Fruit fly (Drosophila melanogaster) whole organism, embryonic: ENCODE results near the gene ssp3.
A peak's percentile ranks its signal among the peaks of the same experiment; 100 is the strongest.

Experiments used
- CG10321 ChIP-seq: fragments of 200-800 bp; sonication (Bioruptor generic); IDR thresholded peaks from 2 replicates; pipeline ENCODE4 v1.3.6; 2022; ENCODE audit warnings: missing biosample characterization, missing genetic modification characterization
- CG10565 ChIP-seq: fragments of 200-800 bp; sonication (Bioruptor generic); optimal IDR thresholded peaks from 3 replicates; lab custom pipeline; 2016; ENCODE audit warnings: missing biosample characterization, mild to moderate bottlenecking, missing genetic modification characterization
- CG14050 ChIP-seq: fragments of 200-800 bp; sonication (Bioruptor generic); IDR thresholded peaks from 3 replicates; pipeline ENCODE4 v1.3.6; 2022; ENCODE audit warnings: missing biosample characterization, missing genetic modification characterization
- CG14441 ChIP-seq: fragments of 200-800 bp; sonication (Bioruptor generic); IDR thresholded peaks from 2 replicates; pipeline ENCODE4 v1.3.6; 2022; ENCODE audit warnings: missing biosample characterization, missing genetic modification characterization
- CG14710 ChIP-seq: fragments of 200-800 bp; sonication (Bioruptor generic); optimal IDR thresholded peaks from 3 replicates; lab custom pipeline; 2019; ENCODE audit warnings: missing biosample characterization, mild to moderate bottlenecking, missing genetic modification characterization, moderate library complexity
- CG1603 ChIP-seq: fragments of 200-800 bp; sonication (Bioruptor generic); optimal IDR thresholded peaks from 2 replicates; lab custom pipeline; 2019; ENCODE audit warnings: missing biosample characterization, mild to moderate bottlenecking, missing genetic modification characterization, moderate library complexity
- CG17568 ChIP-seq: fragments of 200-800 bp; sonication (Bioruptor generic); optimal IDR thresholded peaks from 2 replicates; lab custom pipeline; 2018; ENCODE audit warnings: missing biosample characterization, mild to moderate bottlenecking, missing genetic modification characterization, moderate library complexity
- CG2129 ChIP-seq: fragments of 200-800 bp; sonication (Bioruptor generic); IDR thresholded peaks from 2 replicates; pipeline ENCODE4 v1.3.6; 2022; ENCODE audit warnings: missing biosample characterization, missing genetic modification characterization; ENCODE audit not compliant: partially characterized antibody
- CG30020 ChIP-seq: fragments of 200-800 bp; optimal IDR thresholded peaks from 2 replicates; lab custom pipeline; 2019; ENCODE audit warnings: missing biosample characterization, mild to moderate bottlenecking, missing genetic modification characterization, moderate library complexity
- CG32532 ChIP-seq: fragments of 200-800 bp; sonication (Bioruptor generic); IDR thresholded peaks from 2 replicates; pipeline ENCODE4 v1.3.6; 2022; ENCODE audit warnings: missing biosample characterization, missing genetic modification characterization
- CG34376 ChIP-seq: fragments of 200-800 bp; sonication (Bioruptor generic); optimal IDR thresholded peaks from 2 replicates; lab custom pipeline; 2018; ENCODE audit warnings: missing biosample characterization, mild to moderate bottlenecking, missing genetic modification characterization
- CG4360 ChIP-seq: fragments of 200-800 bp; sonication (Bioruptor generic); IDR thresholded peaks from 2 replicates; pipeline ENCODE4 v1.3.6; 2022; ENCODE audit warnings: missing biosample characterization, missing genetic modification characterization
- CG5953 ChIP-seq: fragments of 200-800 bp; sonication (Bioruptor generic); IDR thresholded peaks from 2 replicates; pipeline ENCODE4 v1.3.6; 2022; ENCODE audit warnings: missing biosample characterization, missing genetic modification characterization
- CG7987 ChIP-seq: fragments of 200-800 bp; sonication (Bioruptor generic); optimal IDR thresholded peaks from 2 replicates; lab custom pipeline; 2018; ENCODE audit warnings: missing biosample characterization, mild to moderate bottlenecking, missing genetic modification characterization, moderate library complexity
- CG8924 ChIP-seq: fragments of 200-800 bp; optimal IDR thresholded peaks from 3 replicates; lab custom pipeline; 2019; ENCODE audit warnings: missing biosample characterization, mild to moderate bottlenecking, missing genetic modification characterization, moderate library complexity
- CHES-1-like ChIP-seq: fragments of 200-800 bp; sonication (Bioruptor generic); optimal IDR thresholded peaks from 2 replicates; lab custom pipeline; 2016; ENCODE audit warnings: missing biosample characterization, missing genetic modification characterization
- CrebB ChIP-seq: fragments of 200-800 bp; sonication (Bioruptor generic); optimal IDR thresholded peaks from 3 replicates; lab custom pipeline; 2018; ENCODE audit warnings: missing biosample characterization, mild to moderate bottlenecking, missing genetic modification characterization
- Doc3 ChIP-seq: fragments of 200-800 bp; sonication (Bioruptor generic); IDR thresholded peaks from 3 replicates; pipeline ENCODE4 v1.3.6; 2022; ENCODE audit warnings: missing biosample characterization, missing genetic modification characterization; ENCODE audit not compliant: partially characterized antibody
- Elba2 ChIP-seq: fragments of 200-800 bp; sonication (Bioruptor generic); optimal IDR thresholded peaks from 3 replicates; lab custom pipeline; 2016; ENCODE audit warnings: missing biosample characterization, missing genetic modification characterization
- HLH4C ChIP-seq: fragments of 200-800 bp; sonication (Bioruptor generic); IDR thresholded peaks from 3 replicates; pipeline ENCODE4 v1.3.6; 2022; ENCODE audit warnings: missing biosample characterization, missing genetic modification characterization; ENCODE audit not compliant: partially characterized antibody
- Hr78 ChIP-seq, 2 experiments: fragments of 200-800 bp in 1 of 2; fragments of >200 bp in 1 of 2; sonication (Bioruptor generic) in 1 of 2; optimal IDR thresholded peaks; 2 replicates each; lab custom pipeline; 2017 to 2019; ENCODE audit warnings: missing biosample characterization in 2 of 2, missing genetic modification characterization in 2 of 2, mild to moderate bottlenecking in 1 of 2, moderate library complexity in 1 of 2
- Meics ChIP-seq: fragments of 200-800 bp; sonication (Bioruptor generic); optimal IDR thresholded peaks from 2 replicates; lab custom pipeline; 2017; ENCODE audit warnings: missing biosample characterization, mild to moderate bottlenecking, missing genetic modification characterization
- Stat92E ChIP-seq, 3 experiments: fragments of >200 bp in 2 of 3; fragments of 200-800 bp in 1 of 3; sonication (Bioruptor generic) in 1 of 3; optimal IDR thresholded peaks; 2 replicates each; lab custom pipeline; 2017 to 2019; ENCODE audit warnings: missing biosample characterization in 3 of 3, missing genetic modification characterization in 3 of 3, mild to moderate bottlenecking in 1 of 3, moderate library complexity in 1 of 3
- Tbp ChIP-seq: fragments of >200 bp; optimal IDR thresholded peaks from 2 replicates; lab custom pipeline; 2018; ENCODE audit warnings: missing biosample characterization, missing genetic modification characterization
- Trl ChIP-seq, 3 experiments: fragments of >200 bp in 2 of 3; fragments of 200-800 bp in 1 of 3; sonication (Bioruptor generic) in 1 of 3; optimal IDR thresholded peaks; 2 replicates in 1 of 3; 3 replicates in 2 of 3; lab custom pipeline; 2016 to 2017; ENCODE audit warnings: missing biosample characterization in 1 of 3, missing genetic modification characterization in 1 of 3
- YL-1 ChIP-seq: fragments of 200-800 bp; sonication (Bioruptor generic); optimal IDR thresholded peaks from 3 replicates; lab custom pipeline; 2017; ENCODE audit warnings: missing biosample characterization, mild to moderate bottlenecking, missing genetic modification characterization
- ac ChIP-seq: fragments of 200-800 bp; sonication (Bioruptor generic); optimal IDR thresholded peaks from 3 replicates; lab custom pipeline; 2017; ENCODE audit warnings: missing biosample characterization, mild to moderate bottlenecking, missing genetic modification characterization
- ash1 ChIP-seq: fragments of 200-800 bp; sonication (Bioruptor generic); optimal IDR thresholded peaks from 2 replicates; lab custom pipeline; 2018; ENCODE audit warnings: missing biosample characterization, mild to moderate bottlenecking, missing genetic modification characterization
- chif ChIP-seq, 2 experiments: fragments of 200-800 bp; sonication (Bioruptor generic); optimal IDR thresholded peaks; 3 replicates each; lab custom pipeline; 2016; ENCODE audit warnings: missing biosample characterization in 2 of 2, missing genetic modification characterization in 2 of 2
- exex ChIP-seq: fragments of 200-800 bp; sonication (Bioruptor generic); optimal IDR thresholded peaks from 4 replicates; lab custom pipeline; 2018; ENCODE audit warnings: missing biosample characterization, mild to moderate bottlenecking, missing genetic modification characterization, moderate library complexity
- fd102C ChIP-seq: fragments of 200-800 bp; sonication (Bioruptor generic); optimal IDR thresholded peaks from 2 replicates; lab custom pipeline; 2018; ENCODE audit warnings: missing biosample characterization, mild to moderate bottlenecking, missing genetic modification characterization, moderate library complexity
- gce ChIP-seq: fragments of 200-800 bp; sonication (Bioruptor generic); IDR thresholded peaks from 3 replicates; pipeline ENCODE4 v1.3.6; 2022; ENCODE audit warnings: missing biosample characterization, missing genetic modification characterization
- gsb ChIP-seq: fragments of 200-800 bp; sonication (Bioruptor generic); IDR thresholded peaks from 2 replicates; pipeline ENCODE4 v1.3.6; 2022; ENCODE audit warnings: missing biosample characterization, missing genetic modification characterization
- mirr ChIP-seq: fragments of 200-800 bp; sonication (Bioruptor generic); optimal IDR thresholded peaks from 3 replicates; lab custom pipeline; 2018; ENCODE audit warnings: missing biosample characterization, mild to moderate bottlenecking, missing genetic modification characterization
- mld ChIP-seq: fragments of 200-800 bp; sonication (Bioruptor generic); IDR thresholded peaks from 3 replicates; pipeline ENCODE4 v1.3.6; 2022; ENCODE audit warnings: missing biosample characterization, missing genetic modification characterization; ENCODE audit not compliant: partially characterized antibody
- nau ChIP-seq: fragments of 200-800 bp; sonication (Bioruptor generic); optimal IDR thresholded peaks from 3 replicates; lab custom pipeline; 2017; ENCODE audit warnings: missing biosample characterization, mild to moderate bottlenecking, missing genetic modification characterization, missing genetic modification reagents
- pnt ChIP-seq: fragments of 200-800 bp; sonication (Bioruptor generic); optimal IDR thresholded peaks from 3 replicates; lab custom pipeline; 2016; ENCODE audit warnings: missing biosample characterization, missing genetic modification characterization
- repo ChIP-seq: fragments of 200-800 bp; sonication (Bioruptor generic); optimal IDR thresholded peaks from 2 replicates; lab custom pipeline; 2016; ENCODE audit warnings: missing biosample characterization, missing genetic modification characterization
- ro ChIP-seq: fragments of 200-800 bp; sonication (Bioruptor generic); IDR thresholded peaks from 2 replicates; pipeline ENCODE4 v1.3.6; 2022; ENCODE audit warnings: missing biosample characterization, missing genetic modification characterization
- salm ChIP-seq: fragments of 200-800 bp; sonication (Bioruptor generic); optimal IDR thresholded peaks from 2 replicates; lab custom pipeline; 2018; ENCODE audit warnings: missing biosample characterization, mild to moderate bottlenecking, missing genetic modification characterization
- scrt ChIP-seq: fragments of 200-800 bp; sonication (Bioruptor generic); optimal IDR thresholded peaks from 2 replicates; lab custom pipeline; 2018; ENCODE audit warnings: missing biosample characterization, mild to moderate bottlenecking, missing genetic modification characterization, moderate library complexity
- sima ChIP-seq: fragments of 200-800 bp; sonication (Bioruptor generic); optimal IDR thresholded peaks from 2 replicates; lab custom pipeline; 2016; ENCODE audit warnings: missing biosample characterization, missing genetic modification characterization
- sug ChIP-seq: fragments of 200-800 bp; optimal IDR thresholded peaks from 2 replicates; lab custom pipeline; 2019; ENCODE audit warnings: missing biosample characterization, mild to moderate bottlenecking, missing genetic modification characterization, moderate library complexity
- tll ChIP-seq, 2 experiments: fragments of 200-800 bp in 1 of 2; fragments of >200 bp in 1 of 2; sonication (Bioruptor generic) in 1 of 2; optimal IDR thresholded peaks; 2 replicates each; lab custom pipeline; 2017 to 2019; ENCODE audit warnings: missing biosample characterization in 2 of 2, missing genetic modification characterization in 2 of 2, mild to moderate bottlenecking in 1 of 2, moderate library complexity in 1 of 2
- twi ChIP-seq: fragments of 200-800 bp; optimal IDR thresholded peaks from 2 replicates; lab custom pipeline; 2019; ENCODE audit warnings: missing biosample characterization, mild to moderate bottlenecking, missing genetic modification characterization, moderate library complexity
- unc-4 ChIP-seq: fragments of 200-800 bp; sonication (Bioruptor generic); IDR thresholded peaks from 2 replicates; pipeline ENCODE4 v1.3.6; 2022; ENCODE audit warnings: missing biosample characterization, missing genetic modification characterization; ENCODE audit not compliant: partially characterized antibody
- unpg ChIP-seq: fragments of 200-800 bp; sonication (Bioruptor generic); optimal IDR thresholded peaks from 3 replicates; lab custom pipeline; 2018; ENCODE audit warnings: missing biosample characterization, mild to moderate bottlenecking, missing genetic modification characterization, moderate library complexity
- wek ChIP-seq: fragments of 200-800 bp; sonication (Bioruptor generic); optimal IDR thresholded peaks from 3 replicates; lab custom pipeline; 2018; ENCODE audit warnings: missing biosample characterization, mild to moderate bottlenecking, missing genetic modification characterization, moderate library complexity

ssp3 gene

DNA sequence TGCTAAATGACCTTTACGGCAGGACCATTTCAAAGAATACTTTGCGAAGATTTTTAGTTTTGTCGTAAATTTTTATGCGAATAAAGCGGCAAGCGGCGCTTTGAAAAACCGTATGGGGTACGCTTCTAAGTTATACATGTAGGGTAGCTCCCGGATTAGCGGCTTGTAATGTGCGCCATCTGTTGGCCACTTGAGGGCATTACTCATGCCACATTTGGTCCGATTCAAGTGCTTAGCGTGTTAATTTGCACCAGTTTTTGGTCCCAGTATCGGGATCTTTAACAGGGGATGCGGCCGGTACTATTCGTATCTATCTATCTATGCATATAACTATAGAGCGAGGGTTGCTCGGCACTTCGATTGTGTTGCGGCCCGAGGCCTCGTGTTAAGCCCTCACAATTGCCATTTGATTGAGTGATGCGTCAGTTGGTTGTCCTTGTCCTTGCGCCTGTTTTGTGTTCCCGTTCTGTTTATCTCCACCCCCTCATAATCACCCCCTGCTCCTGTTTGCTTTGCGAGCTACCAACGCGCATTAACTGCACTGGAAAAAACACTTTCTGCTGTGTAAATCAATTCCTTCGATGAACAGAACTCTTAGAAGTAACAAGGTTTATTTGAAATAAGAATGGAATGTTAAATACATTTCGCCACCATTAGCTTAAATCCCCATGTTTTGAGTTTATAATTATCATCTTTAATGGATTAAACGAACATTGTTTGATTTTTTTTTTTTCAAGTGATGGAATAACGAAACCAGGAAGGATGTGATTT, 13.2 kb downstream of the ssp3 start (continued):
- TF ChIP-seq sug (tag; lab: Kevin White, UChicago) (no peak), CG7987 (GFP tag; lab: Kevin White, UChicago) (no peak), tll (GFP tag; optimal IDR thresholded peaks at IDR 0.05; lab: Kevin White, UChicago) (no peak), nau (no peak), HLH4C (GFP tag; lab: Robert Waterston, UW) (no peak), Meics (GFP tag; lab: Kevin White, UChicago) (no peak), Tbp (no peak), CG1603 (peak; percentile 68), CG30020 (no peak), YL-1 (no peak), unc-4 (GFP tag; lab: Robert Waterston, UW) (no peak), ro (no peak), exex (tag; lab: Kevin White, UChicago) (no peak), Doc3 (no peak), Elba2 (GFP tag; lab: Kevin White, UChicago) (no peak), twi (tag; lab: Kevin White, UChicago) (peak; percentile 49), ac (GFP tag; lab: Kevin White, UChicago) (no peak), CG8924 (tag; lab: Kevin White, UChicago) (peak; percentile 11), Hr78 (GFP tag; optimal IDR thresholded peaks at IDR 0.05; lab: Kevin White, UChicago) (no peak), repo (GFP tag; lab: Kevin White, UChicago) (no peak), CG10321 (GFP tag; lab: Robert Waterston, UW) (no peak), CG14441 (no peak), gce (GFP tag; lab: Robert Waterston, UW) (no peak), wek (no peak), ash1 (GFP tag; lab: Kevin White, UChicago) (no peak), unpg (GFP tag; lab: Kevin White, UChicago) (peak; percentile 48), chif (GFP tag; optimal IDR thresholded peaks at IDR 0.05; lab: Kevin White, UChicago) (peak in 1 of 2 experiments; percentile 58), CG32532 (GFP tag; lab: Robert Waterston, UW) (no peak), pnt (no peak), CG14050 (GFP tag; lab: Robert Waterston, UW) (no peak), fd102C (GFP tag; lab: Kevin White, UChicago) (no peak), Trl (optimal IDR thresholded peaks at IDR 0.05; lab: Kevin White, UChicago) (no peak), Trl (GFP tag; optimal IDR thresholded peaks at IDR 0.05; lab: Kevin White, UChicago) (no peak), CG14710 (tag; lab: Kevin White, UChicago) (peak; percentile 59), gsb (GFP tag; lab: Robert Waterston, UW) (no peak), CG10565 (no peak), salm (tag; lab: Kevin White, UChicago) (no peak), Stat92E (GFP tag; optimal IDR thresholded peaks at IDR 0.05; lab: Kevin White, UChicago) (no peak), CG4360 (GFP tag; lab: Robert Waterston, UW) (no peak), CG5953 (GFP tag; lab: Robert Waterston, UW) (no peak), CG17568 (GFP tag; lab: Kevin White, UChicago) (no peak), sima (no peak), CG2129 (GFP tag; lab: Robert Waterston, UW) (no peak), mirr (GFP tag; lab: Kevin White, UChicago) (no peak), CHES-1-like (GFP tag; lab: Kevin White, UChicago) (no peak), scrt (GFP tag; lab: Kevin White, UChicago) (no peak), mld (GFP tag; lab: Robert Waterston, UW) (no peak), CG34376 (GFP tag; lab: Kevin White, UChicago) (no peak), CrebB (tag; lab: Kevin White, UChicago) (no peak)
